Fruit fly (Drosophila melanogaster): ENCODE results near the gene CG42655.

dm6 chr3L:19941162-19941561 is 12.3 kb downstream of the CG42655 start:
- TF ChIP-seq CG8478 (optimal IDR thresholded peaks at IDR 0.05) (no peak), CTCF (optimal IDR thresholded peaks at IDR 0.05) (no peak)
